Worm (Caenorhabditis elegans): ENCODE data around the gene tbc-1.

DNA sequence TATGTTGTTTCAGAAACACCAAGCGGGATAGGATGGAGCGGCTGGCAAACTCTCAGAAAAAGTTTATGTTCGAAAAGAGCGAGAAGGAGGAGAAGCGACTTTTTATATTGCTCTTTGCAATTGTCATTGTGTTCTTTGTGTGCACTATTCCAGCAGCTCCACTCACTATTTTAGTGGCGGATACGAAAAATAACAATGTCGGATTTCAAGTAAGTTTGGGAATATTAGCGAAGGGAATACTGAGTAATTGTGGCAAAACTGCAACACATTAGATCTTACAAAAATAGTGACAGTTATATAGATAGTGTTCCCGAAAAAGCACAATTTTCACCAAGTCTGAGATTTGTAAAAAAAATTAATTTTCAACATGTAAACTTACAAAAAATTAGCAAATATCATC lies 47.8 kb upstream of the tbc-1 start:
- TF ChIP-seq sem-2 (GFP tag; optimal IDR thresholded peaks at IDR 0.05) (no peak), ztf-11 (tag; optimal IDR thresholded peaks at IDR 0.05) (no peak), blmp-1 (tag; optimal IDR thresholded peaks at IDR 0.05) (no peak), pha-4 (tag; optimal IDR thresholded peaks at IDR 0.05) (no peak), elt-3 (tag; optimal IDR thresholded peaks at IDR 0.05) (no peak), mep-1 (tag; optimal IDR thresholded peaks at IDR 0.05) (no peak), nhr-12 (tag; optimal IDR thresholded peaks at IDR 0.05) (no peak), nhr-28 (tag; optimal IDR thresholded peaks at IDR 0.05) (no peak)
